Worm (Caenorhabditis elegans) whole organism, L4 larva: ENCODE measurements around the gene ent-7.
"Not testable (repeated sequence)": the region's sequence is repeated elsewhere in the genome, so short reads cannot be mapped to it uniquely, and the experiment has no call there.

Experiments used
- F10B5.3 ChIP-seq: sonication (generic microtip); optimal IDR thresholded peaks from 2 replicates; lab custom pipeline; 2016; ENCODE audit warnings: mild to moderate bottlenecking, missing genetic modification characterization, missing compliant biosample characterization
- T26A8.4 ChIP-seq: fragments of 200-800 bp; sonication (Bioruptor generic); IDR thresholded peaks from 2 replicates; pipeline ENCODE4 v1.3.6; 2022; ENCODE audit warnings: missing genetic modification characterization, missing compliant biosample characterization
- Y48G9A.11 ChIP-seq: fragments of 200-800 bp; sonication (Bioruptor generic); IDR thresholded peaks from 2 replicates; pipeline ENCODE4 v1.3.6; 2022; ENCODE audit warnings: missing genetic modification reagents, missing genetic modification characterization, missing compliant biosample characterization
- Y5F2A.4 ChIP-seq: fragments of 200-800 bp; sonication (Bioruptor generic); optimal IDR thresholded peaks from 2 replicates; lab custom pipeline; 2018; ENCODE audit warnings: mild to moderate bottlenecking, missing genetic modification characterization, missing compliant biosample characterization
- ZK337.2 ChIP-seq: fragments of 200-800 bp; sonication (Bioruptor generic); IDR thresholded peaks from 2 replicates; pipeline ENCODE4 v1.3.6; 2022; ENCODE audit warnings: missing genetic modification reagents, missing genetic modification characterization, missing compliant biosample characterization
- aly-2 ChIP-seq: sonication (generic microtip); optimal IDR thresholded peaks from 2 replicates; lab custom pipeline; 2018; ENCODE audit warnings: missing biosample characterization, missing genetic modification characterization
- ceh-20 ChIP-seq: fragments of 200-800 bp; sonication (Bioruptor generic); IDR thresholded peaks from 2 replicates; pipeline ENCODE4 v1.3.6; 2022; ENCODE audit warnings: missing genetic modification reagents, missing genetic modification characterization, missing compliant biosample characterization
- ces-1 ChIP-seq: fragments of 150-350 bp; sonication (generic microtip); optimal IDR thresholded peaks from 4 replicates; lab custom pipeline; 2014; ENCODE audit warnings: missing biosample characterization, missing genetic modification reagents, missing genetic modification characterization
- ctbp-1 ChIP-seq: fragments of 200-800 bp; sonication (Bioruptor generic); IDR thresholded peaks from 2 replicates; pipeline ENCODE4 v1.3.6; 2022; ENCODE audit warnings: missing genetic modification reagents, missing genetic modification characterization, missing compliant biosample characterization
- daf-12 ChIP-seq: fragments of 150-350 bp; optimal IDR thresholded peaks from 2 replicates; lab custom pipeline; 2014; ENCODE audit warnings: missing biosample characterization, missing genetic modification reagents, missing genetic modification characterization
- daf-16 ChIP-seq, 3 experiments: sonication (generic microtip); optimal IDR thresholded peaks; 2 replicates each; lab custom pipeline; 2016 to 2017; ENCODE audit warnings: missing genetic modification characterization in 3 of 3, missing genetic modification reagents in 3 of 3, mild to moderate bottlenecking in 2 of 3, missing compliant biosample characterization in 2 of 3, missing biosample characterization in 1 of 3, moderate library complexity in 1 of 3
- daf-8 ChIP-seq: fragments of 200-800 bp; sonication (Bioruptor generic); IDR thresholded peaks from 2 replicates; pipeline ENCODE4 v1.3.6; 2022; ENCODE audit warnings: missing genetic modification characterization, missing compliant biosample characterization
- dmd-6 ChIP-seq: fragments of 200-800 bp; sonication (Bioruptor generic); IDR thresholded peaks from 2 replicates; pipeline ENCODE4 v1.3.6; 2022; ENCODE audit warnings: missing genetic modification reagents, missing genetic modification characterization, missing compliant biosample characterization
- egl-43 ChIP-seq: fragments of 200-800 bp; sonication (Bioruptor generic); IDR thresholded peaks from 2 replicates; pipeline ENCODE4 v1.3.6; 2022; ENCODE audit warnings: missing genetic modification reagents, missing genetic modification characterization, missing compliant biosample characterization
- lim-7 ChIP-seq: fragments of 200-800 bp; sonication (Bioruptor generic); IDR thresholded peaks from 2 replicates; pipeline ENCODE4 v1.3.6; 2022; ENCODE audit warnings: missing genetic modification characterization, missing compliant biosample characterization
- lin-1 ChIP-seq: fragments of 200-800 bp; sonication (Bioruptor generic); IDR thresholded peaks from 2 replicates; pipeline ENCODE4 v1.3.6; 2022; ENCODE audit warnings: missing genetic modification reagents, missing genetic modification characterization, missing compliant biosample characterization
- lin-13 ChIP-seq: fragments of 150-350 bp; optimal IDR thresholded peaks from 2 replicates; lab custom pipeline; 2014; ENCODE audit warnings: missing biosample characterization, missing genetic modification reagents, missing genetic modification characterization
- lin-38 ChIP-seq: fragments of 200-800 bp; sonication (Bioruptor generic); IDR thresholded peaks from 2 replicates; pipeline ENCODE4 v1.3.6; 2022; ENCODE audit warnings: missing genetic modification reagents, missing genetic modification characterization, missing compliant biosample characterization
- mxl-2 ChIP-seq: fragments of 200-800 bp; sonication (Bioruptor generic); conservative IDR thresholded peaks from 2 replicates; pipeline ENCODE4 v1.3.6; 2022; ENCODE audit warnings: missing genetic modification reagents, missing genetic modification characterization, missing compliant biosample characterization
- nhr-102 ChIP-seq: sonication (generic microtip); optimal IDR thresholded peaks from 2 replicates; lab custom pipeline; 2016; ENCODE audit warnings: mild to moderate bottlenecking, missing genetic modification characterization, moderate library complexity, missing compliant biosample characterization
- nhr-28 ChIP-seq: fragments of 150-350 bp; optimal IDR thresholded peaks from 2 replicates; lab custom pipeline; 2014; ENCODE audit warnings: missing biosample characterization, missing genetic modification characterization
- nhr-41 ChIP-seq: fragments of 200-800 bp; sonication (Bioruptor generic); IDR thresholded peaks from 2 replicates; pipeline ENCODE4 v1.3.6; 2022; ENCODE audit warnings: missing genetic modification reagents, missing genetic modification characterization, missing compliant biosample characterization
- nhr-6 ChIP-seq: fragments of 150-350 bp; optimal IDR thresholded peaks from 2 replicates; lab custom pipeline; 2014; ENCODE audit warnings: missing biosample characterization, missing genetic modification characterization
- saeg-2 ChIP-seq: fragments of 200-800 bp; sonication (Bioruptor generic); IDR thresholded peaks from 2 replicates; pipeline ENCODE4 v1.3.6; 2022; ENCODE audit warnings: missing genetic modification reagents, missing genetic modification characterization, missing compliant biosample characterization
- set-16 ChIP-seq: fragments of 200-800 bp; sonication (Bioruptor generic); IDR thresholded peaks from 2 replicates; pipeline ENCODE4 v1.3.6; 2022; ENCODE audit warnings: missing genetic modification reagents, missing genetic modification characterization, missing compliant biosample characterization
- snpc-1.2 ChIP-seq: fragments of 200-800 bp; sonication (Bioruptor generic); IDR thresholded peaks from 2 replicates; pipeline ENCODE4 v1.3.6; 2022; ENCODE audit warnings: missing genetic modification reagents, missing genetic modification characterization, missing compliant biosample characterization
- spr-3 ChIP-seq: fragments of 200-800 bp; sonication (Bioruptor generic); optimal IDR thresholded peaks from 2 replicates; lab custom pipeline; 2018; ENCODE audit warnings: mild to moderate bottlenecking, missing genetic modification characterization, missing compliant biosample characterization
- tra-1 ChIP-seq: fragments of 200-800 bp; sonication (Bioruptor generic); IDR thresholded peaks from 2 replicates; pipeline ENCODE4 v1.3.6; 2022; ENCODE audit warnings: missing genetic modification reagents, missing genetic modification characterization, missing compliant biosample characterization
- unc-39 ChIP-seq: sonication (generic microtip); optimal IDR thresholded peaks from 2 replicates; lab custom pipeline; 2017; ENCODE audit warnings: missing biosample characterization, missing genetic modification characterization
- ztf-11 ChIP-seq: fragments of 150-350 bp; optimal IDR thresholded peaks from 2 replicates; lab custom pipeline; 2014; ENCODE audit warnings: missing biosample characterization, missing genetic modification characterization

Gene ent-7

ce11 chrIV:10022991-10023390 lies 5.9 kb downstream of the ent-7 start, which contains the start of gene F44D12.8:
Gene F44D12.8 (plus strand): TSS chrIV:10023291.
- TF ChIP-seq nhr-28 (tag; lab: Kevin White, UChicago) (no peak), nhr-6 (tag; lab: Kevin White, UChicago) (no peak), nhr-41 (GFP tag; lab: Robert Waterston, UW) (no peak), nhr-102 (no peak), lin-13 (GFP tag; lab: Kevin White, UChicago) (no peak), T26A8.4 (GFP tag; lab: Robert Waterston, UW) (no peak), lin-38 (GFP tag; lab: Robert Waterston, UW) (no peak), dmd-6 (GFP tag; lab: Robert Waterston, UW) (no peak), set-16 (no peak)

- no peak for TF ChIP-seq daf-12
- no peak for TF ChIP-seq ceh-20 (GFP tag; lab: Robert Waterston, UW)
- no peak for TF ChIP-seq spr-3 (GFP tag; lab: Kevin White, UChicago)
- no peak for TF ChIP-seq egl-43 (GFP tag; lab: Robert Waterston, UW)
- no peak for TF ChIP-seq ctbp-1 (GFP tag; lab: Robert Waterston, UW)
- no peak for TF ChIP-seq lin-38 (GFP tag; lab: Robert Waterston, UW)
- TF ChIP-seq snpc-1.2 (GFP tag; lab: Robert Waterston, UW) = no peak
- TF ChIP-seq ZK337.2 (GFP tag; lab: Robert Waterston, UW) = no peak
Measured at ce11 chrIV:10026129-10026528, 9.1 kb downstream of the ent-7 start.

DNA sequence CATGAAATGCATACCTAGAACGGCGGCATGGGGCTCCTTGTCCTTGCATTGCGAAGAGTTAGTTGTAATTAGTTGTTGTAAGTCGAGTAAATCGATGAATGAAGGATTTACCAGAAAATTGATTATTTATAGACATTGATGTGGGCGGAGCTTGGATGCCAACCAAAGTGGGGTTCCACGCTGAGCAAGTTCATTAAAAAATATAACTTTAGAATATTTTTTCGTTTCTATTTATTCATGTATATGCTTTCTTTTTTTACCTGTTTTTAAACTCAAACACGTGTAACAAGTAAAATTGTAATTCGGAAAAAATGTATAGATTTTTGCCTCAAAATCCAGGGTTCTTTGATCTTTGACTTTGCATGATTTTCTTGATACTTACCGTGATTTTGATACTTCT lies 10.5 kb downstream of the ent-7 start, which contains the start of gene gipc-2:
gipc-2 (minus strand) TSS at position 101 of the 400 bp plus-strand sequence.
- TF ChIP-seq mxl-2 (GFP tag; lab: Robert Waterston, UW) (no peak), ztf-11 (tag; lab: Kevin White, UChicago) (no peak), saeg-2 (no peak), unc-39 (tag; lab: Kevin White, UChicago) (no peak), lim-7 (no peak), ceh-20 (GFP tag; lab: Robert Waterston, UW) (no peak)

DNA sequence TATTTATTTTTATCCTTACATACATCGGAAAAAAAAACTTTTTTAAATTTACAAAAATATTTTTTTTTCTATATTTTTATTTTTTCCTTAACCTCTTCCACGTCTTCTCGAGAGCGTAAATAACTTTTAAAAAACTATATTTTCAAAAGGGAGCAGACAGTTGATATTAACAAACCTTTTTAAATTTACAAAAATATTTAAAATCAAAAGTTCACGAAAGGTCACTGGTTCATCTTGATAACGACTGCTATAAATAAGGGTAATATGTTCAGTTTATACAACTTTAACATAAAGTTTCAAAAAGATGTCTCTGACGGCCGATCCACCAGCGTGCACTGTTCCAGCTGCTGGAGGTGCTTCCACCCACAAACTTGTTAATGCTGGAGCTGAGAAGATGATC lies 11.7 kb downstream of the ent-7 start, which contains the start of the genes F44D12.16 and msd-2:
F44D12.16 (plus strand) TSS at position 301 of the 400 bp plus-strand sequence.
msd-2 (plus strand) TSS at position 305 of the 400 bp plus-strand sequence.
- TF ChIP-seq Y48G9A.11 (GFP tag; lab: Robert Waterston, UW); lin-1 (GFP tag; lab: Robert Waterston, UW); aly-2: not testable (repeated sequence)

- no peak for TF ChIP-seq tra-1
- TF ChIP-seq ces-1 = no peak
- TF ChIP-seq, all 104 proteins: peak for 0
Measured at ce11 chrIV:10033053-10033452, 16.0 kb downstream of the ent-7 start, which contains the start of gene F44D12.6. Gene F44D12.6 (plus strand): TSS chrIV:10033353.

DNA sequence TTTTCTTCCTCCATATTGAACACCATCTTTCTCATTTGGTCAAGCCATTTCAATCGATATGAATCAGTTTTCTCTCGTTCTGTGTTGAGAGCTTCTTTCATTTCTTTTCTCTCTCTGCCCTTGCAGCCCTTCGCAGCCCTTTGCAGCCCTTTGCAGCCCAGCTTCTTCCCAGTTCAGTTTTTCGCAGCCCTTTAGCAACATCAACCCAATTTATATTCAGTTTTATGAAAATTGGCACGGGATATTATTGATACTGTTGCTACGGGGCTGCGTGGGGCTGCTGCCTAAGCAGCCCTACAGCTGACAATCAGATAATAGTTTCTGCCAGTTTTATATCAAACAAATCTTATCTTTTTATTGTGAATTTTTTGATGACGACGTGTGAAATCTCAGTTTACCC lies 19.9 kb downstream of the ent-7 start, which contains the start of gene F44D12.10:
F44D12.10 (minus strand) TSS at position 101 of the 400 bp plus-strand sequence.
- no peak for TF ChIP-seq Y5F2A.4 (GFP tag; lab: Kevin White, UChicago)
- TF ChIP-seq F10B5.3 (tag; lab: Kevin White, UChicago) = no peak
- no peak for TF ChIP-seq daf-8
- no peak for TF ChIP-seq daf-16 (GFP tag; optimal IDR thresholded peaks at IDR 0.05; lab: Kevin White, UChicago)
- no peak for TF ChIP-seq daf-16 (tag; optimal IDR thresholded peaks at IDR 0.05; lab: Kevin White, UChicago)
- no peak for TF ChIP-seq mxl-2 (GFP tag; lab: Robert Waterston, UW)
